Worm (Caenorhabditis elegans) whole organism, early embryonic: Measurements from ENCODE around the gene T22C8.6.

Source experiments
- B0310.2 ChIP-seq: sonication (generic microtip); optimal IDR thresholded peaks from 2 replicates; lab custom pipeline; 2016; ENCODE audit warnings: mild to moderate bottlenecking, missing genetic modification characterization, missing compliant biosample characterization
- ceh-36 ChIP-seq: sonication (generic microtip); optimal IDR thresholded peaks from 2 replicates; lab custom pipeline; 2016; ENCODE audit warnings: missing genetic modification characterization, inconsistent platforms, missing compliant biosample characterization
- flt-1 ChIP-seq: fragments of 200-800 bp; sonication (Bioruptor generic); IDR thresholded peaks from 2 replicates; pipeline ENCODE4 v1.3.6; 2022; ENCODE audit warnings: missing genetic modification characterization, missing compliant biosample characterization
- hmbx-1 ChIP-seq: sonication (generic microtip); optimal IDR thresholded peaks from 2 replicates; lab custom pipeline; 2016; ENCODE audit warnings: mild to moderate bottlenecking, missing genetic modification characterization, missing compliant biosample characterization
- tbx-37 ChIP-seq: fragments of 200-800 bp; sonication (Bioruptor generic); conservative IDR thresholded peaks from 2 replicates; pipeline ENCODE4 v1.3.6; 2022; ENCODE audit warnings: missing genetic modification reagents, missing genetic modification characterization, missing compliant biosample characterization

DNA sequence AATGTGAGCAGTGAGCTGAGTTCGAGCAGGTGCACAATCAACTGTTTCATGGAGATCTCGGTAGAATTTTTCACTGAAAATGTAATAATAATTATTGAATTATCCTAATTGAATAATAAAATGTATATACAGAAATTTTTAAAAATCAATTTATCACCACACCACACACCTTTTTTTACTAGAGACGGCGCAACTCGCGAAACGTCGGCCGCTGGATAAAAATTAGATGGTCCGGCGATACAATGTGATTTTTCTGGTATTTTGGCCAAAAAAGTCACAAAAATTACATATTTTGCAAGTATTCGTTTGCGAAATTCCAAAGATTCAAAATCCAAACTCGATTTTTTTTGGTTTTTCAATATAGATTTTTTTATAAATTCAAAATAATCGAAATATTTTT, 40.8 kb upstream of the T22C8.6 start:
- TF ChIP-seq hmbx-1 (tag; lab: Kevin White, UChicago): no peak
- no peak for TF ChIP-seq flt-1 (GFP tag; lab: Robert Waterston, UW)
- TF ChIP-seq ceh-36: no peak
- TF ChIP-seq tbx-37: no peak
- no peak for TF ChIP-seq B0310.2 (tag; lab: Kevin White, UChicago)
